Worm (Caenorhabditis elegans) whole organism, L4/young adult: ENCODE results near the gene M7.12.

Experiments used
- W03F9.2 ChIP-seq: fragments of 150-350 bp; optimal IDR thresholded peaks from 2 replicates; lab custom pipeline; 2014; ENCODE audit warnings: missing biosample characterization, missing genetic modification characterization
- dao-5 ChIP-seq: sonication (generic microtip); optimal IDR thresholded peaks from 2 replicates; lab custom pipeline; 2016; ENCODE audit warnings: missing genotype, missing genetic modification characterization, moderate library complexity, missing compliant biosample characterization
- him-1 ChIP-seq: sonication (generic microtip); optimal IDR thresholded peaks from 2 replicates; lab custom pipeline; 2016; ENCODE audit warnings: missing genotype, missing genetic modification reagents, missing genetic modification characterization, missing compliant biosample characterization

- TF ChIP-seq W03F9.2 (tag; lab: Kevin White, UChicago) (no peak), him-1 (tag; lab: Kevin White, UChicago) (no peak), dao-5 (tag; lab: Kevin White, UChicago) (no peak)
Measured at ce11 chrIV:11078482-11078881, 19.3 kb downstream of the M7.12 start, which contains the start of gene Y5F2A.4.
